Worm (Caenorhabditis elegans) whole organism, L3 larva: ENCODE measurements around the gene F07A11.4.
A peak's percentile ranks its signal among the peaks of the same experiment; 100 is the strongest.

Source experiments
- R02D3.7 ChIP-seq: fragments of 150-350 bp; optimal IDR thresholded peaks from 2 replicates; lab custom pipeline; 2014; ENCODE audit warnings: missing biosample characterization, missing genetic modification characterization
- ZK546.5 ChIP-seq: sonication (generic microtip); optimal IDR thresholded peaks from 2 replicates; lab custom pipeline; 2017; ENCODE audit warnings: missing biosample characterization, missing genetic modification characterization
- aly-2 ChIP-seq: fragments of 150-350 bp; optimal IDR thresholded peaks from 2 replicates; lab custom pipeline; 2014; ENCODE audit warnings: missing biosample characterization, missing genetic modification characterization
- ama-1 ChIP-seq: fragments of 150-350 bp; optimal IDR thresholded peaks from 2 replicates; lab custom pipeline; 2018
- ceh-16 ChIP-seq: sonication (generic microtip); optimal IDR thresholded peaks from 2 replicates; lab custom pipeline; 2017; ENCODE audit warnings: missing biosample characterization, missing genetic modification characterization
- ceh-28 ChIP-seq: fragments of 150-350 bp; optimal IDR thresholded peaks from 2 replicates; lab custom pipeline; 2014; ENCODE audit warnings: missing biosample characterization, missing genetic modification reagents, missing genetic modification characterization
- ceh-82 ChIP-seq: fragments of 150-350 bp; optimal IDR thresholded peaks from 2 replicates; lab custom pipeline; 2014; ENCODE audit warnings: missing biosample characterization, missing genetic modification characterization
- ceh-9 ChIP-seq: sonication (generic microtip); optimal IDR thresholded peaks from 2 replicates; lab custom pipeline; 2018; ENCODE audit warnings: missing biosample characterization, missing genetic modification characterization
- daf-12 ChIP-seq: fragments of 150-350 bp; optimal IDR thresholded peaks from 2 replicates; lab custom pipeline; 2014; ENCODE audit warnings: missing biosample characterization, missing genetic modification reagents, missing genetic modification characterization
- egl-27 ChIP-seq: sonication (generic microtip); optimal IDR thresholded peaks from 4 replicates; lab custom pipeline; 2017; ENCODE audit warnings: missing biosample characterization, missing genetic modification reagents, missing genetic modification characterization
- egl-5 ChIP-seq: fragments of 150-350 bp; optimal IDR thresholded peaks from 2 replicates; lab custom pipeline; 2017; ENCODE audit warnings: missing biosample characterization, missing genetic modification reagents, missing genetic modification characterization, inconsistent platforms
- elt-1 ChIP-seq: fragments of 150-350 bp; optimal IDR thresholded peaks from 2 replicates; lab custom pipeline; 2014; ENCODE audit warnings: missing biosample characterization, missing genetic modification characterization
- elt-2 ChIP-seq: sonication (generic microtip); optimal IDR thresholded peaks from 2 replicates; lab custom pipeline; 2016; ENCODE audit warnings: missing genetic modification reagents, mild to moderate bottlenecking, missing genetic modification characterization, missing compliant biosample characterization
- elt-3 ChIP-seq, 3 experiments: fragments of 150-350 bp in 1 of 3; sonication (generic microtip) in 2 of 3; optimal IDR thresholded peaks; 2 replicates in 2 of 3; 4 replicates in 1 of 3; lab custom pipeline; 2014 to 2017; ENCODE audit warnings: missing biosample characterization in 3 of 3, missing genetic modification characterization in 3 of 3
- eor-1 ChIP-seq, 2 experiments: fragments of 150-350 bp; optimal IDR thresholded peaks; 2 replicates each; lab custom pipeline; 2014 to 2018; ENCODE audit warnings: missing biosample characterization in 2 of 2, missing genetic modification characterization in 2 of 2
- fkh-10 ChIP-seq: sonication (generic microtip); optimal IDR thresholded peaks from 2 replicates; lab custom pipeline; 2017; ENCODE audit warnings: missing biosample characterization, missing genetic modification reagents, missing genetic modification characterization
- fkh-2 ChIP-seq: fragments of 150-350 bp; optimal IDR thresholded peaks from 2 replicates; lab custom pipeline; 2014; ENCODE audit warnings: missing biosample characterization, missing genetic modification reagents, missing genetic modification characterization
- fos-1 ChIP-seq: fragments of 150-350 bp; optimal IDR thresholded peaks from 2 replicates; lab custom pipeline; 2014; ENCODE audit warnings: missing biosample characterization, missing genetic modification characterization
- hmg-11 ChIP-seq: sonication (generic microtip); optimal IDR thresholded peaks from 2 replicates; lab custom pipeline; 2016; ENCODE audit warnings: missing genetic modification characterization, missing compliant biosample characterization
- jun-1 ChIP-seq: fragments of 150-350 bp; optimal IDR thresholded peaks from 2 replicates; lab custom pipeline; 2014; ENCODE audit warnings: missing biosample characterization, missing genetic modification reagents, missing genetic modification characterization
- lin-15B ChIP-seq: fragments of 150-350 bp; optimal IDR thresholded peaks from 2 replicates; lab custom pipeline; 2014; ENCODE audit warnings: missing biosample characterization, missing genetic modification characterization
- lin-39 ChIP-seq: fragments of 150-350 bp; optimal IDR thresholded peaks from 2 replicates; lab custom pipeline; 2018; ENCODE audit warnings: missing biosample characterization, missing genetic modification reagents, missing genetic modification characterization
- lsy-12 ChIP-seq: sonication (generic microtip); optimal IDR thresholded peaks from 2 replicates; lab custom pipeline; 2016; ENCODE audit warnings: mild to moderate bottlenecking, missing genetic modification characterization, missing compliant biosample characterization
- mdl-1 ChIP-seq: fragments of 150-350 bp; optimal IDR thresholded peaks from 2 replicates; lab custom pipeline; 2014; ENCODE audit warnings: missing biosample characterization, missing genetic modification characterization
- mml-1 ChIP-seq: fragments of 150-350 bp; sonication (generic microtip); optimal IDR thresholded peaks from 3 replicates; lab custom pipeline; 2014; ENCODE audit warnings: missing biosample characterization, missing genetic modification characterization
- nfya-1 ChIP-seq: sonication (generic microtip); optimal IDR thresholded peaks from 2 replicates; lab custom pipeline; 2017; ENCODE audit warnings: missing genetic modification characterization, mild to moderate bottlenecking, missing compliant biosample characterization, antibody characterized with exemption, moderate library complexity; ENCODE audit not compliant: insufficient read depth
- nhr-11 ChIP-seq: fragments of 150-350 bp; optimal IDR thresholded peaks from 2 replicates; lab custom pipeline; 2014; ENCODE audit warnings: missing biosample characterization, missing genetic modification characterization
- nhr-12 ChIP-seq: fragments of 150-350 bp; optimal IDR thresholded peaks from 2 replicates; lab custom pipeline; 2014; ENCODE audit warnings: missing biosample characterization, missing genetic modification characterization
- nhr-23 ChIP-seq: fragments of 150-350 bp; optimal IDR thresholded peaks from 2 replicates; lab custom pipeline; 2014; ENCODE audit warnings: missing biosample characterization, missing genetic modification reagents, missing genetic modification characterization
- nhr-237 ChIP-seq: fragments of 150-350 bp; optimal IDR thresholded peaks from 2 replicates; lab custom pipeline; 2014; ENCODE audit warnings: missing biosample characterization, missing genetic modification characterization
- nhr-25 ChIP-seq: sonication (generic microtip); optimal IDR thresholded peaks from 2 replicates; lab custom pipeline; 2017; ENCODE audit warnings: missing biosample characterization, missing genetic modification characterization
- nhr-28 ChIP-seq: fragments of 150-350 bp; optimal IDR thresholded peaks from 2 replicates; lab custom pipeline; 2014; ENCODE audit warnings: missing biosample characterization, missing genetic modification characterization
- nhr-43 ChIP-seq: sonication (generic microtip); optimal IDR thresholded peaks from 2 replicates; lab custom pipeline; 2016; ENCODE audit warnings: mild to moderate bottlenecking, missing genetic modification characterization, missing compliant biosample characterization; ENCODE audit not compliant: poor library complexity, severe bottlenecking
- nhr-67 ChIP-seq: fragments of 150-350 bp; optimal IDR thresholded peaks from 2 replicates; lab custom pipeline; 2014; ENCODE audit warnings: missing biosample characterization, missing genetic modification characterization
- nhr-76 ChIP-seq: fragments of 150-350 bp; sonication (generic microtip); optimal IDR thresholded peaks from 5 replicates; lab custom pipeline; 2014; ENCODE audit warnings: missing biosample characterization, missing genetic modification characterization
- nhr-77 ChIP-seq: fragments of 150-350 bp; optimal IDR thresholded peaks from 2 replicates; lab custom pipeline; 2014; ENCODE audit warnings: missing biosample characterization, missing genetic modification characterization
- pha-4 ChIP-seq: fragments of 150-350 bp; optimal IDR thresholded peaks from 2 replicates; lab custom pipeline; 2014; ENCODE audit warnings: missing biosample characterization, missing genetic modification reagents, missing genetic modification characterization
- pqm-1 ChIP-seq: fragments of 150-350 bp; optimal IDR thresholded peaks from 2 replicates; lab custom pipeline; 2017; ENCODE audit warnings: missing biosample characterization, missing genetic modification characterization, inconsistent platforms
- sea-2 ChIP-seq: fragments of 150-350 bp; sonication (generic microtip); optimal IDR thresholded peaks from 4 replicates; lab custom pipeline; 2014; ENCODE audit warnings: missing biosample characterization, missing genetic modification reagents, missing genetic modification characterization
- skn-1 ChIP-seq: fragments of 150-350 bp; optimal IDR thresholded peaks from 2 replicates; lab custom pipeline; 2014; ENCODE audit warnings: missing biosample characterization, missing genetic modification characterization
- snpc-4 ChIP-seq: fragments of 150-350 bp; optimal IDR thresholded peaks from 2 replicates; lab custom pipeline; 2014; ENCODE audit warnings: missing biosample characterization, missing genetic modification characterization
- tbx-2 ChIP-seq: sonication (generic microtip); optimal IDR thresholded peaks from 2 replicates; lab custom pipeline; 2016; ENCODE audit warnings: mild to moderate bottlenecking, missing genetic modification characterization, missing compliant biosample characterization
- unc-39 ChIP-seq: sonication (generic microtip); optimal IDR thresholded peaks from 4 replicates; lab custom pipeline; 2017; ENCODE audit warnings: missing biosample characterization, missing genetic modification characterization
- unc-62 ChIP-seq: fragments of 150-350 bp; sonication (generic microtip); optimal IDR thresholded peaks from 4 replicates; lab custom pipeline; 2014; ENCODE audit warnings: missing biosample characterization, missing genetic modification reagents, missing genetic modification characterization
- zag-1 ChIP-seq: fragments of 150-350 bp; optimal IDR thresholded peaks from 2 replicates; lab custom pipeline; 2014; ENCODE audit warnings: missing biosample characterization, missing genetic modification characterization
- ztf-11 ChIP-seq: fragments of 150-350 bp; optimal IDR thresholded peaks from 2 replicates; lab custom pipeline; 2014; ENCODE audit warnings: missing biosample characterization, missing genetic modification characterization
- ztf-4 ChIP-seq: fragments of 150-350 bp; optimal IDR thresholded peaks from 2 replicates; lab custom pipeline; 2014; ENCODE audit warnings: missing biosample characterization, missing genetic modification characterization

Gene F07A11.4

ce11 chrII:11619895-11620439 is 19.2 kb downstream of the F07A11.4 start:
- TF ChIP-seq eor-1 (tag; optimal IDR thresholded peaks at IDR 0.05; lab: Kevin White, UChicago) (no peak), nfya-1 (tag; lab: Kevin White, UChicago) (peak; percentile 95), nhr-43 (peak; percentile 88), lin-39 (tag; lab: Kevin White, UChicago) (peak; percentile 4), ZK546.5 (tag; lab: Kevin White, UChicago) (no peak), aly-2 (tag; lab: Kevin White, UChicago) (no peak), nhr-67 (tag; lab: Kevin White, UChicago) (no peak), nhr-237 (no peak), nhr-12 (tag; lab: Kevin White, UChicago) (no peak), ztf-11 (tag; lab: Kevin White, UChicago) (no peak), ceh-28 (tag; lab: Kevin White, UChicago) (peak; percentile 78), unc-62 (GFP tag; lab: Kevin White, UChicago) (peak; percentile 68), nhr-28 (tag; lab: Kevin White, UChicago) (no peak), unc-39 (no peak), skn-1 (tag; lab: Kevin White, UChicago) (peak; percentile 15), elt-1 (tag; lab: Kevin White, UChicago) (no peak), mdl-1 (tag; lab: Kevin White, UChicago) (peak; percentile 41), lin-15B (tag; lab: Kevin White, UChicago) (peak; percentile 45), egl-27 (tag; lab: Kevin White, UChicago) (peak; percentile 69), ztf-4 (tag; lab: Kevin White, UChicago) (peak; percentile 5), mml-1 (no peak), daf-12 (tag; lab: Kevin White, UChicago) (peak; percentile 76), nhr-11 (tag; lab: Kevin White, UChicago) (peak; percentile 18), ceh-82 (tag; lab: Kevin White, UChicago) (peak; percentile 55), R02D3.7 (peak; percentile 41), nhr-25 (tag; lab: Kevin White, UChicago) (peak; percentile 81), fkh-2 (tag; lab: Kevin White, UChicago) (no peak), ceh-16 (tag; lab: Kevin White, UChicago) (no peak), egl-5 (tag; lab: Kevin White, UChicago) (peak; percentile 51), snpc-4 (tag; lab: Kevin White, UChicago) (peak; percentile 80), jun-1 (tag; lab: Kevin White, UChicago) (peak; percentile 75), pha-4 (tag; lab: Kevin White, UChicago) (peak; percentile 85), pqm-1 (tag; lab: Kevin White, UChicago) (peak; percentile 47), ceh-9 (no peak), ama-1 (lab: Kevin White, UChicago) (no peak), fos-1 (tag; lab: Kevin White, UChicago) (no peak), zag-1 (tag; lab: Kevin White, UChicago) (peak; percentile 54), nhr-23 (tag; lab: Kevin White, UChicago) (peak; percentile 83), tbx-2 (peak; percentile 77), nhr-77 (tag; lab: Kevin White, UChicago) (peak; percentile 5), nhr-76 (tag; lab: Kevin White, UChicago) (no peak), lsy-12 (tag; lab: Kevin White, UChicago) (peak; percentile 54), fkh-10 (GFP tag; lab: Kevin White, UChicago) (no peak), sea-2 (no peak), elt-3 (tag; optimal IDR thresholded peaks at IDR 0.05; lab: Kevin White, UChicago) (peak in 1 of 3 experiments; percentile 42), elt-2 (tag; lab: Kevin White, UChicago) (peak; percentile 81), hmg-11 (peak; percentile 87)
